Fruit fly (Drosophila melanogaster) whole organism, wandering third instar larva: ENCODE data around the gene CG44838.

Experiments
- Abd-B ChIP-seq: fragments of >200 bp; optimal IDR thresholded peaks from 2 replicates; lab custom pipeline; 2017; ENCODE audit warnings: missing biosample characterization, missing genetic modification characterization
- CrebA ChIP-seq: fragments of 200-800 bp; sonication (Bioruptor generic); optimal IDR thresholded peaks from 2 replicates; lab custom pipeline; 2016; ENCODE audit warnings: missing biosample characterization, mild to moderate bottlenecking, missing genetic modification characterization, borderline replicate concordance
- Dfd ChIP-seq: fragments of >200 bp; optimal IDR thresholded peaks from 2 replicates; lab custom pipeline; 2017; ENCODE audit warnings: missing biosample characterization, missing genetic modification characterization
- Dif ChIP-seq: fragments of 200-275, 200-300 bp; sonication (Bioruptor generic); optimal IDR thresholded peaks from 2 replicates; lab custom pipeline; 2018; ENCODE audit warnings: missing biosample characterization, missing genetic modification characterization; ENCODE audit not compliant: partially characterized antibody
- GATAd ChIP-seq: sonication (Bioruptor generic); optimal IDR thresholded peaks from 2 replicates; lab custom pipeline; 2016; ENCODE audit warnings: missing biosample characterization, missing genetic modification characterization
- HLH106 ChIP-seq: fragments of 200-800 bp; optimal IDR thresholded peaks from 3 replicates; lab custom pipeline; 2019; ENCODE audit warnings: missing biosample characterization, mild to moderate bottlenecking, missing genetic modification characterization, moderate library complexity
- Hnf4 ChIP-seq: fragments of 200-800 bp; sonication (Bioruptor generic); optimal IDR thresholded peaks from 2 replicates; lab custom pipeline; 2016; ENCODE audit warnings: missing biosample characterization, mild to moderate bottlenecking, missing genetic modification characterization
- Hr78 ChIP-seq: fragments of >200 bp; optimal IDR thresholded peaks from 2 replicates; lab custom pipeline; 2017; ENCODE audit warnings: missing biosample characterization, missing genetic modification characterization
- Hr83 ChIP-seq: fragments of 200-300 bp; sonication (Bioruptor generic); optimal IDR thresholded peaks from 2 replicates; lab custom pipeline; 2016; ENCODE audit warnings: missing biosample characterization, mild to moderate bottlenecking, missing genetic modification characterization, moderate library complexity; ENCODE audit not compliant: poor library complexity, severe bottlenecking
- OdsH ChIP-seq: fragments of 200-800 bp; sonication (Bioruptor generic); optimal IDR thresholded peaks from 2 replicates; lab custom pipeline; 2016; ENCODE audit warnings: missing biosample characterization, mild to moderate bottlenecking, missing genetic modification characterization
- Rel ChIP-seq, 2 experiments: fragments of 200-800 bp; sonication (Bioruptor generic) in 1 of 2; optimal IDR thresholded peaks; 2 replicates in 1 of 2; 3 replicates in 1 of 2; lab custom pipeline; 2016 to 2019; ENCODE audit warnings: mild to moderate bottlenecking in 2 of 2, missing biosample characterization in 2 of 2, missing genetic modification characterization in 2 of 2, moderate library complexity in 1 of 2
- Sp1 ChIP-seq: fragments of 200-800 bp; sonication (Bioruptor generic); optimal IDR thresholded peaks from 3 replicates; lab custom pipeline; 2019; ENCODE audit warnings: missing biosample characterization, mild to moderate bottlenecking, missing genetic modification characterization, moderate library complexity
- dl ChIP-seq, 2 experiments: fragments of 175-275, 200-275 bp in 1 of 2; fragments of 200-275 bp in 1 of 2; sonication (Bioruptor generic); optimal IDR thresholded peaks; lab custom pipeline; 2018; ENCODE audit warnings: mild to moderate bottlenecking in 2 of 2, missing biosample characterization in 2 of 2, missing genetic modification characterization in 2 of 2, moderate library complexity in 2 of 2; ENCODE audit not compliant: partially characterized antibody in 2 of 2, insufficient read depth in 1 of 2
- dmrt93B ChIP-seq: fragments of 200-800 bp; sonication (Bioruptor generic); optimal IDR thresholded peaks from 2 replicates; lab custom pipeline; 2018; ENCODE audit warnings: missing biosample characterization, mild to moderate bottlenecking, missing genetic modification characterization
- dsf ChIP-seq: sonication (Bioruptor generic); optimal IDR thresholded peaks from 2 replicates; lab custom pipeline; 2016; ENCODE audit warnings: missing biosample characterization, missing genetic modification characterization, borderline replicate concordance
- ey ChIP-seq: fragments of 200-800 bp; sonication (Bioruptor generic); optimal IDR thresholded peaks from 2 replicates; lab custom pipeline; 2016; ENCODE audit warnings: missing biosample characterization, missing genetic modification characterization
- foxo ChIP-seq, 2 experiments: fragments of 200-800 bp; sonication (Bioruptor generic); optimal IDR thresholded peaks; 2 replicates in 1 of 2; 3 replicates in 1 of 2; lab custom pipeline; 2016 to 2017; ENCODE audit warnings: missing biosample characterization in 2 of 2, missing genetic modification characterization in 2 of 2
- fru ChIP-seq: fragments of 200-800 bp; sonication (Bioruptor generic); optimal IDR thresholded peaks from 3 replicates; lab custom pipeline; 2016; ENCODE audit warnings: missing biosample characterization, mild to moderate bottlenecking, missing genetic modification characterization
- h ChIP-seq: fragments of 200-800 bp; sonication (Bioruptor generic); optimal IDR thresholded peaks from 3 replicates; lab custom pipeline; 2016; ENCODE audit warnings: missing biosample characterization, mild to moderate bottlenecking, missing genetic modification characterization
- jim ChIP-seq: fragments of 175-275, 200-325 bp; sonication (Bioruptor generic); optimal IDR thresholded peaks from 2 replicates; lab custom pipeline; 2016; ENCODE audit warnings: missing biosample characterization, mild to moderate bottlenecking, missing genetic modification characterization
- lola ChIP-seq: fragments of >200 bp; optimal IDR thresholded peaks from 2 replicates; lab custom pipeline; 2017; ENCODE audit warnings: missing biosample characterization, missing genetic modification characterization
- pan ChIP-seq: fragments of >200 bp; optimal IDR thresholded peaks from 2 replicates; lab custom pipeline; 2017
- psq ChIP-seq: fragments of 200-800 bp; sonication (Bioruptor generic); optimal IDR thresholded peaks from 3 replicates; lab custom pipeline; 2017; ENCODE audit warnings: missing biosample characterization, mild to moderate bottlenecking, missing genetic modification characterization, moderate library complexity
- rgr ChIP-seq: fragments of 200-800 bp; sonication (Bioruptor generic); optimal IDR thresholded peaks from 3 replicates; lab custom pipeline; 2016; ENCODE audit warnings: missing biosample characterization, mild to moderate bottlenecking, missing genetic modification characterization
- sage ChIP-seq: fragments of 200-800 bp; sonication (Bioruptor generic); optimal IDR thresholded peaks from 2 replicates; lab custom pipeline; 2016; ENCODE audit warnings: missing biosample characterization, mild to moderate bottlenecking, missing genetic modification characterization
- tai ChIP-seq: sonication (Bioruptor generic); optimal IDR thresholded peaks from 2 replicates; lab custom pipeline; 2016; ENCODE audit warnings: missing biosample characterization, missing genetic modification characterization
- usp ChIP-seq: fragments of >200 bp; optimal IDR thresholded peaks from 2 replicates; lab custom pipeline; 2017; ENCODE audit warnings: missing biosample characterization, missing genetic modification characterization
- woc ChIP-seq: sonication (Bioruptor generic); optimal IDR thresholded peaks from 2 replicates; lab custom pipeline; 2016; ENCODE audit warnings: missing biosample characterization, mild to moderate bottlenecking, missing genetic modification characterization

Gene CG44838

DNA sequence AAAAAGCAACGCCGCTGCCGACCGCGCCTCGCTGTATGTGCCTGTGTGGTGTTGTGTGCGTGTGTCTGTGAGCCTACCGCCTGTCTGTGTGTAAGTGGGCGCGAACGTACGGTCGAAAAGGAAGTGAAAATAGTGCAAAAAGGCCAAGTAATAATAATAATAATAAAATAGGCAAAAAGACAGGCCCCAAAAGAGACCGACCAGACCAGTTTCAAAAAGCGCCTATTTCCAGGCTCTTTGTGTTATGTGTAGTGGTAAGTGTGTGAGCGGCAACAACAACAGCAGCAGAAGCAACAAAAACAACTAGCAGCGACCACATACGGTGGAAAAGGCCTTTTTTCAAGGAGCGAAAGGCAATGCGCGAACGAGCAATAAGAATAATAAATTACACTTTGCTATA, 1.9 kb downstream of the CG44838 start:
- TF ChIP-seq OdsH (GFP tag; lab: Kevin White, UChicago) (no peak), ey (GFP tag; lab: Kevin White, UChicago) (no peak), sage (no peak), Hr78 (GFP tag; lab: Kevin White, UChicago) (no peak), lola (GFP tag; lab: Kevin White, UChicago) (no peak), Hnf4 (no peak), foxo (GFP tag; optimal IDR thresholded peaks at IDR 0.05; lab: Kevin White, UChicago) (no peak)

DNA sequence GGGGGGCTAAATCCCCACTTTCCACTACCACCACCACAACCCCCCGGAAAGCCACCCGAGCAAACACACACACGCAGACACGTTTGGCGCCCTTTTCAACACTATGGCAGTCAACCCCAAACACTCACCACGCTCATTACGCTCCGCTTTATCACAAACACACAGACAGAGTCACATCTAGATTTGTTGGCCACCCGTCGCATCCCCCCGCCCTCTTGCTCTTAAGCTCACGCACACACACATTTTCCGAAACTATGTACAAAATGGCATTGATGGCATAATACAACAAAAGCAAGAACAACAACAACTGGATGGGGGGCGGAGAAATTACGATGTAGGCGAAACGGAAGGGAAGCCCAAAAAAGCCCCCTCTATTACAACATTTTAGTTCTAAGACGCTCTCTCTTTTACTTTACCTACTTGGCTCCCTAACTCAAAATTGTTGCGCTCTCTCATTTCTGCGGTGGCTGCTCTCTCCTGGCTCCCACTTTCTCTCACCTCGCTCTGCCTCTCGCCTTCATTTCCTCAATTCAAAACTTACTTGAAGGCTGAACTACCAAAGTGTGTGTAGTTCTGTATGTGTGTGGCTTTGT, 4.9 kb downstream of the CG44838 start:
- no peak for TF ChIP-seq dmrt93B
- TF ChIP-seq woc (GFP tag; lab: Kevin White, UChicago): no peak
- TF ChIP-seq CrebA: no peak
- no peak for TF ChIP-seq HLH106
- TF ChIP-seq tai (GFP tag; lab: Kevin White, UChicago): no peak
- no peak for TF ChIP-seq Hr83 (GFP tag; lab: Kevin White, UChicago)
- no peak for TF ChIP-seq pan (lab: Kevin White, UChicago)
- TF ChIP-seq Dif (GFP tag; lab: Kevin White, UChicago): no peak
- no peak for TF ChIP-seq usp (GFP tag; lab: Kevin White, UChicago)
- TF ChIP-seq GATAd (GFP tag; lab: Kevin White, UChicago): no peak
- no peak for TF ChIP-seq dsf
- TF ChIP-seq sage: no peak
- TF ChIP-seq Hnf4: no peak
- no peak for TF ChIP-seq fru (GFP tag; lab: Kevin White, UChicago)
- TF ChIP-seq Sp1 (GFP tag; lab: Kevin White, UChicago): no peak
- TF ChIP-seq dl (GFP tag; optimal IDR thresholded peaks at IDR 0.05; lab: Kevin White, UChicago; ENCODE audit: insufficient read depth in 1 of 2, partially characterized antibody in 2 of 2): no peak
- no peak for TF ChIP-seq Dfd
- no peak for TF ChIP-seq jim (GFP tag; lab: Kevin White, UChicago)
- TF ChIP-seq, all 38 proteins: peak for 0

DNA sequence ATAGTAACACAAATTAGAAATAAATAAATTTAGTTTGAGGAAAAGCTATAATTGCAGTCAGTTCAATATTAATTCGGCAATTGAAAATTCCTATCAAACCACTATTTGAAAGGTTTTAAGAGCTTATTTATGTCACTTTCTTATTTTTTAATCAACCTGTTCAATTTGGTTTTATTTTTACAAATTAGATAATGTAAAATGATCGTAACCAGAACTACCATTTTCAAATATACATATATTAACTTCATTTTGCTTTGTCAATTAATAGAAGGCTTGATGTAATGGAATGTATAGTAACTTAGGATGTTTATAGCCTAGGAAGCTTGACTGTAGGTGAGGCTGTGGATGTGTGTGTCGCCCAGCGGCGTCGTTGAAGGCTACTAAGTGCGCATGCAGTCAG, 5.7 kb downstream of the CG44838 start:
- TF ChIP-seq Hr78 (GFP tag; lab: Kevin White, UChicago) (no peak), fru (GFP tag; lab: Kevin White, UChicago) (peak; percentile 18)

DNA sequence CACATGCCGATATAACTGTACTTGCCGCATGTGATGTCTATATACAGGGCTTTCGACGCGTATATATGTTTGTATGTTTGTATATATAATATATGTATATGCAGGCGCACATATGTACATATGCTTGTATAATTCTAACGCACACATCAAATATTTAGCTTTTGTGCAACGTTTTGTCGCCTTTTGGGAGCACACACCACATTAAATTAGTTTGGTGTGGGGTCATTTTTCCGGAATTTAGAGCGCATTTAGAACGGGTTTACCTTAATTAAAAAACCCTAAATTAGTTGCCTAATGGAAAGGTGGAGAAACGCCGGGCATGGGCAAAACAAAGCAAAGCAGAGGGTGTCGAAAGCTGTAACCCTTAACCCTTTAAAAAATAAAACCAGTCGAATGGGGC, 6.4 kb downstream of the CG44838 start:
- TF ChIP-seq Hr78 (GFP tag; lab: Kevin White, UChicago) (no peak), rgr (GFP tag; lab: Kevin White, UChicago) (no peak), pan (lab: Kevin White, UChicago) (no peak), Abd-B (GFP tag; lab: Kevin White, UChicago) (no peak), OdsH (GFP tag; lab: Kevin White, UChicago) (no peak), Hr83 (GFP tag; lab: Kevin White, UChicago) (no peak)

DNA sequence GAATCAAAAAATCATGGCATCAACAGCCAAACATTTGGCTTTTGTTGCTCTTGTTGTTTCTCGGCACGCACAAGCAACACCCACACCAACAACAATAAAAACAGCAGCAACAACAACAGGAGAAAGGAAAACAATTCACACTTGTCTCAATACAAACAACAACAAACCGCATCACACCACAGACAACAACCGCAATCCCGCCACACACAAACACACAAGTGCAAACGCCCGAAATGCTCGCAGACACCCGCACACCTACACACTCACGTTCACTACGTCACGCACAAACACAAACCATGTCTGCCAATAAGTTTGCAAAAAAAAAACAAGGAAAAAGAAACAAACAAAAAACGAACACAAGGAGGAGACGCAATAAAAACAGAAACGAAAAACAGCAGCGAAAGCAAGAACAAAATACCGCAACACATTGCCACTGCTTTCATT, 6.9 kb downstream of the CG44838 start:
- TF ChIP-seq Sp1 (GFP tag; lab: Kevin White, UChicago) (peak; percentile 58), h (GFP tag; lab: Kevin White, UChicago) (peak; percentile 28), Dif (GFP tag; lab: Kevin White, UChicago) (no peak), psq (GFP tag; lab: Kevin White, UChicago) (peak; percentile 60), rgr (GFP tag; lab: Kevin White, UChicago) (no peak), foxo (GFP tag; optimal IDR thresholded peaks at IDR 0.05; lab: Kevin White, UChicago) (peak in 1 of 2 experiments; percentile 26), Rel (GFP tag; optimal IDR thresholded peaks at IDR 0.05; lab: Kevin White, UChicago) (peak; percentile 68), Rel (tag; optimal IDR thresholded peaks at IDR 0.05; lab: Kevin White, UChicago) (no peak)
